Fruit fly (Drosophila melanogaster) Kc167 (cell line): Measurements from ENCODE around the gene CG17129.

Source experiments
- Myc ChIP-seq: fragments of >200 bp; optimal IDR thresholded peaks from 2 replicates; lab custom pipeline; 2017; ENCODE audit warnings: missing external identifiers
- Sin3A ChIP-seq: fragments of >200 bp; optimal IDR thresholded peaks from 2 replicates; lab custom pipeline; 2018; ENCODE audit warnings: missing external identifiers
- h ChIP-seq: fragments of >200 bp; optimal IDR thresholded peaks from 3 replicates; lab custom pipeline; 2018; ENCODE audit warnings: missing external identifiers
- insv ChIP-seq: fragments of >200 bp; optimal IDR thresholded peaks from 3 replicates; lab custom pipeline; 2018; ENCODE audit warnings: missing external identifiers
- psq ChIP-seq: fragments of >200 bp; optimal IDR thresholded peaks from 2 replicates; lab custom pipeline; 2017; ENCODE audit warnings: missing external identifiers
- ttk ChIP-seq: sonication (Bioruptor generic); optimal IDR thresholded peaks from 2 replicates; lab custom pipeline; 2017; ENCODE audit warnings: missing external identifiers

Gene CG17129

dm6 chr3L:680258-680657 lies at the start of gene CG17129:
Gene CG17129, minus strand, starts transcription at chr3L:680326.
- TF ChIP-seq insv (lab: Kevin White, UChicago) (no peak), Sin3A (lab: Kevin White, UChicago) (no peak), h (lab: Kevin White, UChicago) (no peak), psq (lab: Kevin White, UChicago) (no peak), Myc (no peak)

- no peak for TF ChIP-seq insv (lab: Kevin White, UChicago)
- TF ChIP-seq Sin3A (lab: Kevin White, UChicago), result no peak
- no peak for TF ChIP-seq Myc
- TF ChIP-seq h (lab: Kevin White, UChicago), result no peak
- no peak for TF ChIP-seq psq (lab: Kevin White, UChicago)
- no peak for TF ChIP-seq ttk (lab: Kevin White, UChicago)
Measured at dm6 chr3L:729345-729744, 49.2 kb upstream of the CG17129 start.

dm6 chr3L:728579-728978 lies 48.5 kb upstream of the CG17129 start:
- no peak for TF ChIP-seq ttk (lab: Kevin White, UChicago)
- no peak for TF ChIP-seq h (lab: Kevin White, UChicago)

- TF ChIP-seq Sin3A (lab: Kevin White, UChicago) (no peak), Myc (no peak)
Measured at dm6 chr3L:727874-728273, 47.7 kb upstream of the CG17129 start.

- TF ChIP-seq insv (lab: Kevin White, UChicago) (no peak), Myc (no peak), h (lab: Kevin White, UChicago) (no peak), Sin3A (lab: Kevin White, UChicago) (no peak), ttk (lab: Kevin White, UChicago) (no peak), psq (lab: Kevin White, UChicago) (no peak)
Measured at dm6 chr3L:727190-727589, 47.1 kb upstream of the CG17129 start.

dm6 chr3L:726486-727180 lies 46.5 kb upstream of the CG17129 start:
- no peak for TF ChIP-seq Sin3A (lab: Kevin White, UChicago)
- TF ChIP-seq Myc, result no peak
- no peak for TF ChIP-seq insv (lab: Kevin White, UChicago)
- no peak for TF ChIP-seq ttk (lab: Kevin White, UChicago)
- no peak for TF ChIP-seq h (lab: Kevin White, UChicago)
- no peak for TF ChIP-seq psq (lab: Kevin White, UChicago)

- TF ChIP-seq ttk (lab: Kevin White, UChicago) (no peak), psq (lab: Kevin White, UChicago) (no peak), Myc (no peak), Sin3A (lab: Kevin White, UChicago) (no peak)
Measured at dm6 chr3L:725527-726191, 45.5 kb upstream of the CG17129 start.

- TF ChIP-seq insv (lab: Kevin White, UChicago) (no peak), Sin3A (lab: Kevin White, UChicago) (no peak), psq (lab: Kevin White, UChicago) (no peak), h (lab: Kevin White, UChicago) (no peak), ttk (lab: Kevin White, UChicago) (no peak), Myc (no peak)
Measured at dm6 chr3L:724518-725341, 44.6 kb upstream of the CG17129 start.

- no peak for TF ChIP-seq Myc
- no peak for TF ChIP-seq ttk (lab: Kevin White, UChicago)
- TF ChIP-seq psq (lab: Kevin White, UChicago), result no peak
- TF ChIP-seq Sin3A (lab: Kevin White, UChicago), result no peak
- TF ChIP-seq h (lab: Kevin White, UChicago), result no peak
- TF ChIP-seq insv (lab: Kevin White, UChicago), result no peak
Measured at dm6 chr3L:723654-724461, 43.7 kb upstream of the CG17129 start.

- TF ChIP-seq Myc (no peak), ttk (lab: Kevin White, UChicago) (no peak), h (lab: Kevin White, UChicago) (no peak), psq (lab: Kevin White, UChicago) (no peak), Sin3A (lab: Kevin White, UChicago) (no peak), insv (lab: Kevin White, UChicago) (no peak)
Measured at dm6 chr3L:722386-722785, 42.3 kb upstream of the CG17129 start.

- TF ChIP-seq ttk (lab: Kevin White, UChicago), result no peak
Measured at dm6 chr3L:721863-722262, 41.7 kb upstream of the CG17129 start.
